Worm (Caenorhabditis elegans) whole organism, L1 larva: ENCODE results near the gene cand-1.
A peak's percentile ranks its signal among the peaks of the same experiment; 100 is the strongest.

Experiments used
- blmp-1 ChIP-seq: fragments of 150-350 bp; optimal IDR thresholded peaks from 2 replicates; lab custom pipeline; 2014; ENCODE audit warnings: missing biosample characterization, missing genetic modification characterization
- elt-2 ChIP-seq: sonication (generic microtip); optimal IDR thresholded peaks from 2 replicates; lab custom pipeline; 2016; ENCODE audit warnings: missing genetic modification characterization, mild to moderate bottlenecking, inconsistent platforms, missing compliant biosample characterization, missing genetic modification reagents
- lin-13 ChIP-seq: fragments of 150-350 bp; optimal IDR thresholded peaks from 2 replicates; lab custom pipeline; 2014; ENCODE audit warnings: missing biosample characterization, missing genetic modification reagents, missing genetic modification characterization
- lin-39 ChIP-seq: fragments of 150-350 bp; optimal IDR thresholded peaks from 2 replicates; lab custom pipeline; 2014; ENCODE audit warnings: missing biosample characterization, missing genetic modification reagents, missing genetic modification characterization
- unc-130 ChIP-seq: fragments of 150-350 bp; optimal IDR thresholded peaks from 2 replicates; lab custom pipeline; 2017; ENCODE audit warnings: missing biosample characterization, missing genetic modification characterization, inconsistent platforms

ce11 chrV:16774428-16774827 lies 28.2 kb upstream of the cand-1 start:
- no peak for TF ChIP-seq unc-130
- TF ChIP-seq elt-2: no peak
- TF ChIP-seq lin-39: no peak
- no peak for TF ChIP-seq lin-13 (GFP tag; lab: Kevin White, UChicago)
- TF ChIP-seq blmp-1: peak; percentile 91
